Worm (Caenorhabditis elegans) whole organism, L2 larva: Measurements from ENCODE around the gene lipl-2.

Experiments
- F13H6.1 ChIP-seq: sonication (generic microtip); optimal IDR thresholded peaks from 2 replicates; lab custom pipeline; 2016; ENCODE audit warnings: missing genetic modification characterization, missing compliant biosample characterization
- R02D3.7 ChIP-seq: fragments of 150-350 bp; optimal IDR thresholded peaks from 2 replicates; lab custom pipeline; 2014; ENCODE audit warnings: missing biosample characterization, missing genetic modification characterization
- ZK546.5 ChIP-seq: sonication (generic microtip); optimal IDR thresholded peaks from 2 replicates; lab custom pipeline; 2017; ENCODE audit warnings: missing biosample characterization, missing genetic modification characterization
- ama-1 ChIP-seq: fragments of 150-350 bp; optimal IDR thresholded peaks from 2 replicates; lab custom pipeline; 2018; ENCODE audit warnings: inconsistent platforms
- blmp-1 ChIP-seq: sonication (generic microtip); optimal IDR thresholded peaks from 2 replicates; lab custom pipeline; 2017; ENCODE audit warnings: missing genetic modification characterization, mild to moderate bottlenecking, missing compliant biosample characterization, antibody characterized with exemption, moderate library complexity; ENCODE audit not compliant: insufficient read depth
- ceh-82 ChIP-seq: fragments of 150-350 bp; optimal IDR thresholded peaks from 2 replicates; lab custom pipeline; 2014; ENCODE audit warnings: missing biosample characterization, missing genetic modification characterization
- lin-13 ChIP-seq: fragments of 150-350 bp; optimal IDR thresholded peaks from 2 replicates; lab custom pipeline; 2014; ENCODE audit warnings: missing biosample characterization, missing genetic modification reagents, missing genetic modification characterization
- lin-39 ChIP-seq: fragments of 150-350 bp; optimal IDR thresholded peaks from 2 replicates; lab custom pipeline; 2014; ENCODE audit warnings: missing biosample characterization, missing genetic modification reagents, missing genetic modification characterization
- nhr-10 ChIP-seq: sonication (generic microtip); optimal IDR thresholded peaks from 2 replicates; lab custom pipeline; 2017; ENCODE audit warnings: missing biosample characterization, missing genetic modification characterization
- nhr-23 ChIP-seq: fragments of 150-350 bp; optimal IDR thresholded peaks from 2 replicates; lab custom pipeline; 2014; ENCODE audit warnings: missing biosample characterization, missing genetic modification reagents, missing genetic modification characterization
- nhr-237 ChIP-seq: fragments of 150-350 bp; optimal IDR thresholded peaks from 2 replicates; lab custom pipeline; 2014; ENCODE audit warnings: missing biosample characterization, missing genetic modification characterization
- nhr-77 ChIP-seq: fragments of 150-350 bp; optimal IDR thresholded peaks from 2 replicates; lab custom pipeline; 2014; ENCODE audit warnings: missing biosample characterization, missing genetic modification characterization
- peb-1 ChIP-seq: fragments of 150-350 bp; optimal IDR thresholded peaks from 2 replicates; lab custom pipeline; 2014; ENCODE audit warnings: missing biosample characterization, missing genetic modification characterization
- skn-1 ChIP-seq: sonication (generic microtip); optimal IDR thresholded peaks from 2 replicates; lab custom pipeline; 2017; ENCODE audit warnings: missing biosample characterization, missing genetic modification characterization

DNA sequence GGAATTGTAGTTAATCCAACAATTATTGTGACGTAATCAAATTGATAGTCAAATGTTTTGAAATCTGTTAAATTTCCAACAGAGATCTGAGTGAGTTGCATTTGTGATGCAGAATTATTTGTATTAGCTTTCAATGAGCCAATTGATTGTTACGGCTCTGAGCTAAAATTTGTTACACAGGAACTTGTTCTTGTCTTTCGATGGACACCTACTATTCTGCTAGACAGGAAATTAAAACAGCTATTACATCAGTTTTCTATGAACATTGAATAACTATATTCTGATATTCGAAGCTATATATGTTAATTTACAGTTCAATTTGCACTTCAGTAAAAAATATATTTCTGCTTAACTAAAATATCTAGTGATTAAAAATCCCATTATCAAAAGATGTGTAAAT is 42.5 kb downstream of the lipl-2 start, which contains the start of gene sru-40:
- TF ChIP-seq lin-39 (tag; lab: Kevin White, UChicago), result no peak
- no peak for TF ChIP-seq F13H6.1 (tag; lab: Kevin White, UChicago)
- TF ChIP-seq nhr-10 (tag; lab: Kevin White, UChicago), result no peak
- TF ChIP-seq skn-1 (tag; lab: Kevin White, UChicago), result no peak
- TF ChIP-seq R02D3.7 (tag; lab: Kevin White, UChicago), result no peak
- no peak for TF ChIP-seq ama-1 (lab: Kevin White, UChicago)
- no peak for TF ChIP-seq peb-1
- TF ChIP-seq nhr-23, result no peak
- no peak for TF ChIP-seq lin-13
- TF ChIP-seq blmp-1, result no peak
- TF ChIP-seq ceh-82 (tag; lab: Kevin White, UChicago), result no peak
- no peak for TF ChIP-seq ZK546.5 (tag; lab: Kevin White, UChicago)
- TF ChIP-seq nhr-77, result no peak
- TF ChIP-seq nhr-237 (tag; lab: Kevin White, UChicago), result no peak
